Fruit fly (Drosophila melanogaster): ENCODE results near the gene CG31975.

Gene CG31975

DNA sequence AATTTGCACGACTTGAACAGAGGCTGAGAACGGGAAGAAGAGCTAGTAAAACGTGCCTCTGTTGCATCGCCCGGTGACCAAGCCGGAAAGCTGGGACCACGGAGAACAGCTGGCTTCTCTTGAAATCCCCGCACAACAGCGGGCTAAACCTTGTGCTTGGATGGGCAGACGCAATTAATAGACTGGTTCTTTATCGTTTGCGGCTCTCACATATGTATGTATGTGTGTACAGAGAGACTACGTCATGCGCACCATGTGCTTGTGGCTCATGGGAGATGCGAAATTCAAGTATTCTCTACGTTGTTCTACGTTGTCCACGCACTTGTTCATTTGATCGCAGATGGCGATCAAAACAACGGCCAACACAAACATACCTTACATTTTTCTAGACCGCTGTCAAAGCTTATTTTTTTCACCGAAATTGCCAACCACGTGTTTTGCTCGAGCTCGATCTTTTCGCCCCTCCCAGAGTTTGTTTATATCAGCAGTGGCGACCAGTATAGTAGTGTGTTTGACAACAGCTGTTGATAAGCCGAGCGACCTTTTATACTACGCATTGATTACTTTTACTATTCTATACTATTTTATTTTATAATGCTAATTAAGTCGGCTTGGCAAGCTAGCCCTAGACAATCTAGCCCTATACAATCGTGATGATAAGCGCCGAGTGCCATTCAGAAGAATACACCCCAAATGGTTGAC lies 31.5 kb downstream of the CG31975 start:
- peak; percentile 24 for TF ChIP-seq noc (tag; optimal IDR thresholded peaks at IDR 0.05)

DNA sequence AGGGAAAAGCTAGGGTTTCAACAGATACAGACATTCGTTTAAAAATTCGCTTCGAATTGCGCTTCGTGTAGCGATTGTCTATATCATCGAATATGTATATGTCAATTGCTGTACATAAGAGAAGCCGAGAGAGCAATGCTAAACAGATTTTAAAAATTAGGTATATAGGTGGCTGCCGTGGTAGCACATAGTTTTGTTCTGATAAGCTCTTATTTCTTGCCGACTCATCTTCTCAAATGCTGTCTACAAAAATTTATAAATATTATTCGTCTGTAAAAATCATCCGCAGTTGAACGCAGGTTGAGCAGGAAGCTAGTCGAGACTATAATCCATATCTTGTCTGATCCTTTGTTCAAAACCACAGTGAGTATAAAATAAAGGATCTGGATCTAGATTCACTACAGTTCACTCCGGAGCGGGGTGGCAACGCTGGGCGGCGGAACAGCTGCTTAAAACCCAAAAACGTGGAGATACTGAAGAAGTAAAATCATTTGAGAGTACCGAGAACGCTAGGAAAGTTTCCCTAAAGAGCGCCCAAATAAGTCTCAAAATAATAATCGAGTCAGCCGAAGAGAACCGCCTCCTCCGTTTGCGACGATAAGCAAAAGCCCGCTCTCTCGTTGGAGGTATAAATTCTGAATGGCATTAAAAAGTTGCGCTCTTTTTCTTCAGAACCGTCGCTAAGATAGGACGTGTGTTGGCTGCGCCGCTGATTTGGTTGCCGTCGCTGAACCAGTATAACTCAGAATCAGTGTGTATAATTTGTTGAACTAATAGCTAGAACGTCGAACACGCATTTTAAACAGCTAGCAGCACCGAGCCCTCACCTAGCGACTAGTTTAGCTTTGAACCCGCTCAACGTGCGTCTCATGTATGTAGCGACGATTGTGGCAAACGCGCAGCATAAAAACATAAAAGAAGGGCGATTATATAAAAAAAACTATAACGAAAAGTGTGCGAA lies 33.0 kb downstream of the CG31975 start:
- TF ChIP-seq noc (tag; optimal IDR thresholded peaks at IDR 0.05), result no peak

DNA sequence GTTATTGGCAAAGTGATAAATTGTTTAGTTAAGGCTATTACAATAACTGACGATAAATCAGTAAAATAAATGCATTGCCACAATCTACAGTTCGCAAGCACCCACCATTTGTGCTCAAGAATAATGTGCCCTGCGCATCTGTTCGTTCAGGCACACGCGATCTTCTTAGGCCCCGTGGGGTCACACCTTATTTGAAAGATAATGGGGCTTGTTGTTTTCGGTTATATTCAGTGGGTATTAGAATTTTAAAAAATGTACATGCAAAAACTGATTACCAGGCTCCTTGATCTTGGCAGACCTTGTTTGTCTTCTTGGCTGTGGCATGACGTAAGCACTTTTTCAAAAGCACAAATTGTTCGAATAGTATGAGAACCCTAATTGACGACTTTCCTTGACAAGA lies 33.8 kb downstream of the CG31975 start:
- no peak for TF ChIP-seq noc (tag; optimal IDR thresholded peaks at IDR 0.05)

DNA sequence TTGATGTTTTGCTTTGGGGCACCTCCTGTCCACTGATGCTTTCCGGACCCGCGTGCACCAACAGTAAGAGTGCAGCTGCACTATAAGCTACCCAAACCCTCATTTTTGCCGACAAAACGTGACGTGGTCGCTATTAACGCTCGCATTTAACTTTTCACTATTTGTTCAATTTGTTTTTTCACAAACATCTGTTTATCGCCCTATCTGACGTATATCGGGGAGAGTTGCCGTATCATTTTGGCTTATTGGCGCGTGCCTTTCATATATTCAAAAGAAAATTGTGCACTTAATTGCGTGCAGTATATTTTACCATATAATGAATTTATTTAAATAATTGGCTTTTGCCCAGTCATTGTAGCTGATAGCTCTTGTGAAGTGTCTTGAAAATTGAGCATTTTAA lies 34.3 kb downstream of the CG31975 start, which contains the start of the genes Nhe1 and Sam-S:
Gene Nhe1, minus strand, starts transcription at position 193 of the 400 bp plus-strand sequence.
Gene Sam-S, plus strand, starts transcription at position 364 of the 400 bp plus-strand sequence.
- TF ChIP-seq noc (tag; optimal IDR thresholded peaks at IDR 0.05), result no peak

DNA sequence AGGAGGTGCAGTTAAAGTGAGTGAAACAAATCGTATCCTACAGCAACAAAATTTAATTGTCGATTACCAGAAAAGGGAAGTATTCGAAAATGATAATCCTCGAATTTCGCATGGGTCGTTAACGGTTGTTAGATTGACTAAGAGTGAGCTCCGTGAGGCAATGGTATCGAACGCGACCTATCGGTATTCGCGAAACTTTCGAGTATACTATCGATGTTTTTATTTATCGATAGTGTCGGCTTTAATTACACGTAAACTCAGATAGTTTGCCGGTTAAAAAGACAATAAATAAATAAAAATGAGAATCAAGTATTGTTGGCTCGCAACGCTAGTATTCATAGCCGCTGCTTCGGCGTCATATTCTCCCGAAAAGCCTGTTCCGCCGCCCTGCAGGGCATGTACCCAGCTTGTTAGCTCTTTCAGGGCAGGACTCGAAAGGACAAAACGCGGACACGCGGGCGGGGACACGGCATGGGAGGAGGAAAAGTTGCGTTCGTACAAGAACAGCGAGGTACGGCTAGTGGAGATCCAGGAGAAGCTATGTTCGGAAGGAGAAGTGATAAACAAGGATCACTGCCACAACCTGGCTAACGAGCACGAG lies 38.5 kb downstream of the CG31975 start, which contains the start of gene Creld:
Gene Creld, plus strand, starts transcription at position 220 of the 601 bp plus-strand sequence.
- TF ChIP-seq noc (tag; optimal IDR thresholded peaks at IDR 0.05), result no peak

DNA sequence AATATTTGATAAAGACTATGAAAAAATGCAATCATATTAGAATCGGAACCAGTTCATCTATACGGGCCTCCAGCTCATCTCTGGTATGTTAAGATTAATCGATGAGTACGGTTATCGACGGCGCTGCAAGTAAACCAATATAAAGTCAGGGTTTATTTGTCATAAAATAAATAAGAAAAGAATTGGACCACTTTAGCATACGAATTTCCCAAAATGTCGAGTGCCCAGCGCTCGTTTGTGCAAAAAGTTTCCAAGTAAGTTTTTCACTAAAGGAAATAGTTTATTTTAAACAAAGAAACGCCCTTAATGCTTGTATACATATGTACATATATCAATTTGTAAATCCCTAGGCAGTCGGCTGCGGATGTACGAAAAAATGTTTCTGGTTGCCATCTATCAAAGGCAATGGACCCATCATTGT lies 46.1 kb downstream of the CG31975 start, which contains the start of gene Zir:
Gene Zir, plus strand, starts transcription at position 101 of the 421 bp plus-strand sequence.
- no peak for TF ChIP-seq noc (tag; optimal IDR thresholded peaks at IDR 0.05)

DNA sequence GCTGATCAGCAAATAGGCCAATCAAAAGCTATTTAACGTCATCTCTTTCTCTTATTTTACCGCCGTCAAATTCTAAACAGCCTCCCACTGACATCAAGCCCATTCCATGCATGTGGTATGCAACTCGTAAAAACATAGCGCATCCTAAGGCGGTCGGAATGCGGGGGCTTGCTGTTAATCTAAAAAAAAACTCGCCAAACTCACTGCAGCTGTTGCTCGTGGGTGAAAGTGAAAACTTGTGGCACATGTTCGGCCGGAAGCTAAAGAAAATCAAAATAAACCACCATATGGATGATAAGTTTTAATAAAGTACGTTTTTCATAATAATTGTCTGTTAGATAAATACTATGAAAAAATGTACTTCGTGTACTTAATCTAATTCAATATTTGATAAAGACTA lies 46.7 kb downstream of the CG31975 start:
- no peak for TF ChIP-seq noc (tag; optimal IDR thresholded peaks at IDR 0.05)

DNA sequence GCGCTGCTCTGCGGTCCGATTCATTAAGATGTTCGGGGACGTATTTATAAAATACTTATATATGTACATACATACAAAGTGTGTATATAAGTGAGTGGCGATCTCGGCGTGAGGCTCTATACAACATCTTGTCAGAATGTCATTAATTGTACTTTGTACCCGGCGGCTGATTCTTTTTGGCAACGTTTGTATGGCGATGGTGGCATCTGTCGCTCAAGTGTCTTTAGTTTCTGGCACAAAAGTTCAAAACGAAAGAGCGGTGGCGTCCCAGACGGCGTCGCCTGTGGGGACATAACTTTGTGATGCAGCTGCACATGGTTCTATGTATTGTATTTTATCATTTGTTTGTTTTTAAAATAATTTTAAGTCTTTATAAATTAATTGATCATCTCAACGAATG lies 47.8 kb downstream of the CG31975 start:
- no peak for TF ChIP-seq noc (tag; optimal IDR thresholded peaks at IDR 0.05)

DNA sequence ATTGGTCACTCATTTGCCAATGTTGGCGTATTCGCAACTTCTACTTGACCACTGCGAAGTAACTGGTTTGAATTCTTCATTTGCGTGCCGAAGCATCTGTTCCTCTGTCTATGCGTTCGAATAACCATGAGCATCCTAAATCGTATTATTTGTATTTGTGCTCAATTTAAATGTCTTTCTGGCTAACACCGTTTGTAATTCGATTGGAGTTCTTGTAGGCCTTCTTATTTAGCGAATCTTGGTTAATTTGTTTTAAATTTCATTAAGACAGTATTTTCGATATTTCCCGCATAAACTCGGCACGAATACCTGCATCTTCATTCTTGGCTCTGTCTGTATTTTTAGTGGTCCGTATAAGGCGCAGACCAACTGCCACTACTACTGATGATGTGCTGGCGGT lies 49.0 kb downstream of the CG31975 start:
- no peak for TF ChIP-seq noc (tag; optimal IDR thresholded peaks at IDR 0.05)

DNA sequence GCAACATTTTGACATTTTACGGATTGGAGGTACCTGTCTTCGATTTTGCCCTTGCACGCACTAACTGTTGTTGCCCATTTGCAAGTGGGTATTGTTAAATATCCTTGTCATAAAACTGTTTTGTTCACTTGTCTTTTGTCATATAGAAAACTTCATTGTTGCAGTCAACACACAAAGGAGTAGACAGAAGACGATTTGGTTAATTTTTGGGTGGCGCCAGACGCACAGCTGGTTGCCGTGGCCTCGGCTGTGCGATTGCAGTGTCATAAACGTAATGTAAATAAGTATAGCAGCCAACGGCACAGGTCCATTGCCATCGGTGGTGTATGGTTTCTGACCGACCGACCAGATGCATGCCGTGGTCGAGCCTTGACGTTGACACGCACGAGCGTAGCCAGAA lies 49.5 kb downstream of the CG31975 start:
- no peak for TF ChIP-seq noc (tag; optimal IDR thresholded peaks at IDR 0.05)

DNA sequence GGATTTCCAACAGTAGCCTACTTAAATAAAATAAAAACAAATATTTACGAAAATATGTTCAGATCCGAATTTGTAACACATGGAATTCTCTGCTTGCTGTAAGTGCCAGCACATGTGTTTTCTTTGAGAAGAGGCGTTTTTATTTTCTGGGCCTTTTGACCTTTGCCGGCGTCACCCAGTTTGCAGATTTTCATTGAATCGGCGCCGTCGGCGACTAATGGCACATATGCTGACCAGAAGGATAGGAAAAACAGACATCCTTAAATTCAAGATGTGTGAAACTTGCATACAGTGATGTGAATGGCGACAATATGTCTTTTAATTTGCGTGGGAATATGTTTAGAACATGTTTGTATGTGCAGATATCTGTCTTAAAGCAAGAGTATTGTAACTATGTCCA lies 50.7 kb downstream of the CG31975 start:
- TF ChIP-seq noc (tag; optimal IDR thresholded peaks at IDR 0.05), result no peak

DNA sequence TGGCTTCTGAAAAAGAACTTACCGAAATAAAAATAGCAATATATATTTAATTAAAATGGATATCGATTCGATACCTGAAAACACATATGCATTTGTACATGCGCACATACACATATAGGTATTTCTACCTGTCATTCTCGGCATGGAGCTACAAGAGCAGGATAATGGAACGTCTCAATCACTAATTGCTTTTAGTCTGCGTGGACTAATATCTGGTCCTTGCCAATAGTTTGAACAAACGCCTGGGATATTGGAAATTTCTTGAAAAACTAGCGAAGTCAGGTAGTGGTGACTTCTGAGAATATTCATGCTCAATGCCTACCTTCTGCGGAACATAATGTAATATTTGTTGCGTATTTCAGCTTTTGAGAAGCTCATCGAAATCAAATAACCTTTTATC lies 51.6 kb downstream of the CG31975 start:
- TF ChIP-seq noc (tag; optimal IDR thresholded peaks at IDR 0.05), result no peak

DNA sequence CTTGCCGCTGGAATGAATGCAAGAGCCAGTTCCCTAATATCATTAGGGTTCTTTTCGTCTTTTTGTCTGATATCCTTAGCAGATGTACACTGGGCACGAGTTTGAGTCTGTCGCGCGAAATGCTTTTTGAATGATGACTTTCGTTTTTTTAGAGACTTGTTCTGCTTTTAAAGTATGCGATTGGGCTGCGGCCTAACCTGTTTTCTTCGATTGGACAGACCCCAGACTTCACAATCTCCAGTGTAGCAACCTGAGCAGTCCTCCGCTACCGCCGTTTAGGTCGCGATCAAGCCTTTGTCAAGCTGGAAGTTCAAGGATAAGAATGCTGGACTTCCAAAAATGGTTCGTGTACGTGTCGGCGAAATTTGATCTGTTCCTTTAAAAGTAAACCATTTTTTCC lies 52.3 kb downstream of the CG31975 start:
- TF ChIP-seq noc (tag; optimal IDR thresholded peaks at IDR 0.05), result no peak

Data from whole organism, larva.